Fruit fly (Drosophila melanogaster): ENCODE measurements around the gene P5cr.

Gene P5cr

DNA sequence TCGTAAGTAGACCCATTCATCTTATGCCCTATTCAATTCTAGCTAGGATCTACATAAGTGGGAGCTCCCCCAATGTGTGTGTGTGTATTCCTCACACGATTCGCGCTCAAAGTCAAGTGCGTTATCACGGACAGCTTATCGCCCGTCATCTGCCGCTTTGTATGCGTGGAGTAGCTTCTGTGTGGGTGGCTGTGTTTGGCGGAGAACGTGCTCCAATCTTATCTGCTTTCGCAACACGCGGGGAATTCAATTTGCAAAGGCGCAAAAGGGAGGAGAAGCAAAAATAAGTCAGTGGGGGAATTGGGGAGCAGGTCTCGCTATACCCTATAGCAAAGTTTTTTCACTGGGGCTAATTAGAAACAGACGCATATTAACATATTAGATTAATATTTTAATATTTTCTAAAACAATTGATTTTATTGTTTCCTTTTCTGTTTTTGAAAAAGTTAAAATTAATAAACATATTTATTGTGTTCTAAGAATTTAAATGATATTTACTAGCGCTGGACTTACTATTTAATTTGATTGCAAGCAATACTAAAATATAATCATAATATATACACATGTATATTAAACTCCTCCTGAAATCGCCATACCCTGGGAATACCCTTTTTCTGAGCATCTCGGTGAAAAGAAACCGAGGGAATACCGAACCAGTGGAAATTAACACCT, 43.5 kb upstream of the P5cr start (continued):
- TF ChIP-seq CG12659 (GFP tag; optimal IDR thresholded peaks at IDR 0.05) = peak; percentile 23
- TF ChIP-seq CG31441 (GFP tag; IDR thresholded peaks at IDR 0.05) = no peak
- TF ChIP-seq p53 (GFP tag; optimal IDR thresholded peaks at IDR 0.05) = no peak
- TF ChIP-seq chinmo (GFP tag; IDR thresholded peaks at IDR 0.05; ENCODE audit: partially characterized antibody) = 0 out of 4 replicates have a peak, but pooled peaks have one; percentile 36
- TF ChIP-seq ara (GFP tag; IDR thresholded peaks at IDR 0.05) = no peak
- no peak for TF ChIP-seq CG3163 (GFP tag; optimal IDR thresholded peaks at IDR 0.05)
- TF ChIP-seq Antp (GFP tag; optimal IDR thresholded peaks at IDR 0.05) = no peak
- peak; percentile 8 for TF ChIP-seq CG2712 (tag; optimal IDR thresholded peaks at IDR 0.05)
- TF ChIP-seq mirr (GFP tag; optimal IDR thresholded peaks at IDR 0.05) = peak; percentile 74
- TF ChIP-seq HmgD (GFP tag; optimal IDR thresholded peaks at IDR 0.05) = no peak
- peak; percentile 5 for TF ChIP-seq fd3F (GFP tag; optimal IDR thresholded peaks at IDR 0.05)
- TF ChIP-seq CG12391 (tag; optimal IDR thresholded peaks at IDR 0.05) = peak; percentile 30
- peak; percentile 76 for TF ChIP-seq Meics (GFP tag; optimal IDR thresholded peaks at IDR 0.05)
- TF ChIP-seq eve (GFP tag; optimal IDR thresholded peaks at IDR 0.05) = no peak
- no peak for TF ChIP-seq insv (GFP tag; optimal IDR thresholded peaks at IDR 0.05)
- no peak for TF ChIP-seq CG17612 (GFP tag; IDR thresholded peaks at IDR 0.05)
- peak; percentile 34 for TF ChIP-seq CG13775 (GFP tag; optimal IDR thresholded peaks at IDR 0.05)
- TF ChIP-seq wek (GFP tag; optimal IDR thresholded peaks at IDR 0.05) = no peak
- TF ChIP-seq CkIIα-i1 (GFP tag; IDR thresholded peaks at IDR 0.05) = no peak
- TF ChIP-seq CG9797 (GFP tag; optimal IDR thresholded peaks at IDR 0.05) = no peak
- TF ChIP-seq CG42726 (GFP tag; IDR thresholded peaks at IDR 0.05; ENCODE audit: partially characterized antibody) = no peak
- no peak for TF ChIP-seq Six4 (GFP tag; optimal IDR thresholded peaks at IDR 0.05)
- no peak for TF ChIP-seq HmgZ (tag; optimal IDR thresholded peaks at IDR 0.05)
- TF ChIP-seq Atf6 (GFP tag; IDR thresholded peaks at IDR 0.05) = 0 out of 2 replicates have a peak, but pooled peaks have one; percentile 28
- TF ChIP-seq CG16815 (GFP tag; optimal IDR thresholded peaks at IDR 0.05) = peak; percentile 54
- no peak for TF ChIP-seq CG32767 (GFP tag; IDR thresholded peaks at IDR 0.05)
- TF ChIP-seq repo (GFP tag; optimal IDR thresholded peaks at IDR 0.05) = no peak
- no peak for TF ChIP-seq odd (GFP tag; optimal IDR thresholded peaks at IDR 0.05)
- peak; percentile 21 for TF ChIP-seq org-1 (GFP tag; optimal IDR thresholded peaks at IDR 0.05)
- TF ChIP-seq Trl (optimal IDR thresholded peaks at IDR 0.05) = no peak
- no peak for TF ChIP-seq Trl (GFP tag; optimal IDR thresholded peaks at IDR 0.05)
- peak; percentile 22 for TF ChIP-seq CG10267 (tag; optimal IDR thresholded peaks at IDR 0.05)
- peak; percentile 26 for TF ChIP-seq Hr3 (GFP tag; optimal IDR thresholded peaks at IDR 0.05)
- TF ChIP-seq Hsf (GFP tag; optimal IDR thresholded peaks at IDR 0.05) = peak; percentile 24
- TF ChIP-seq CG3281 (GFP tag; optimal IDR thresholded peaks at IDR 0.05) = peak; percentile 78
- TF ChIP-seq HLH54F (GFP tag; optimal IDR thresholded peaks at IDR 0.05) = no peak
- peak; percentile 30; the same call in 1 of the 2 replicates for TF ChIP-seq CG11247 (GFP tag; IDR thresholded peaks at IDR 0.05)
- TF ChIP-seq CG1233 (GFP tag; optimal IDR thresholded peaks at IDR 0.05) = peak; percentile 45
- TF ChIP-seq stwl (tag; optimal IDR thresholded peaks at IDR 0.05) = no peak
- TF ChIP-seq dm (GFP tag; optimal IDR thresholded peaks at IDR 0.05) = no peak
- TF ChIP-seq Med (GFP tag) = peak; percentile 41
- peak; percentile 85 for TF ChIP-seq D19B (GFP tag; optimal IDR thresholded peaks at IDR 0.05)
- no peak for TF ChIP-seq CG12236 (GFP tag; optimal IDR thresholded peaks at IDR 0.05)
- TF ChIP-seq HLHmδ (GFP tag; optimal IDR thresholded peaks at IDR 0.05) = no peak
- 0 out of 2 replicates have a peak, but pooled peaks have one; percentile 7 for TF ChIP-seq CG6689 (GFP tag; IDR thresholded peaks at IDR 0.05)
- TF ChIP-seq Nf-YB (GFP tag; optimal IDR thresholded peaks at IDR 0.05) = no peak
- TF ChIP-seq CG43689 (GFP tag; IDR thresholded peaks at IDR 0.05) = no peak
- TF ChIP-seq GATAe (GFP tag; conservative IDR thresholded peaks at IDR 0.05) = peak; percentile 68
- no peak for TF ChIP-seq Nf-YC (tag; optimal IDR thresholded peaks at IDR 0.05)
- no peak for TF ChIP-seq CG18764 (GFP tag; optimal IDR thresholded peaks at IDR 0.05)
- TF ChIP-seq CG9215 (GFP tag; IDR thresholded peaks at IDR 0.05) = peak; percentile 45; the same call in 1 of the 2 replicates
